Worm (Caenorhabditis elegans): ENCODE results near the gene F53A9.3.

DNA sequence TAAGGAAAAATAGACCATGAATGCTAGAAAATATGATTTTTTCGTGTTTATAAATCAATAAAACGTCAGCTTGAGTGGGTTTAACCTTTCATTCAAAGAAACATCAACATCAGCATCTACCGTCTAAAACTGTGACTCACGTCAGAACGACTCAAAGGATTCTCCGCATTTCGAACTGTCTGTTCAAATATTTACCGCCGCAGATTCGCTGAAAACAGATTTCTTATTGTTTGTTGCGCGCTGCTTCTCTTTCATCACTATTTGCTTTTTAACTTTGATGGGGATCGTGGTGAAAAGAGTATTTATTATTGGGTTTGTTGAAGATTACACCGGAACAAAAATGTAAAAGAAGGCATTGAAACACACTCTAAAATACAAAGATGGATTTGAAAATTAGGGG is 13.1 kb downstream of the F53A9.3 start:
- TF ChIP-seq dao-5 (tag; optimal IDR thresholded peaks at IDR 0.05), result no peak
- TF ChIP-seq him-1 (tag; optimal IDR thresholded peaks at IDR 0.05), result no peak
- no peak for TF ChIP-seq W03F9.2 (tag; optimal IDR thresholded peaks at IDR 0.05)
